Fruit fly (Drosophila melanogaster) Kc167 (cell line): ENCODE measurements around the gene CG4042.

Experiments used
- Sin3A ChIP-seq: fragments of >200 bp; optimal IDR thresholded peaks from 2 replicates; lab custom pipeline; 2018; ENCODE audit warnings: missing external identifiers
- h ChIP-seq: fragments of >200 bp; optimal IDR thresholded peaks from 3 replicates; lab custom pipeline; 2018; ENCODE audit warnings: missing external identifiers
- insv ChIP-seq: fragments of >200 bp; optimal IDR thresholded peaks from 3 replicates; lab custom pipeline; 2018; ENCODE audit warnings: missing external identifiers
- ttk ChIP-seq: sonication (Bioruptor generic); optimal IDR thresholded peaks from 2 replicates; lab custom pipeline; 2017; ENCODE audit warnings: missing external identifiers

DNA sequence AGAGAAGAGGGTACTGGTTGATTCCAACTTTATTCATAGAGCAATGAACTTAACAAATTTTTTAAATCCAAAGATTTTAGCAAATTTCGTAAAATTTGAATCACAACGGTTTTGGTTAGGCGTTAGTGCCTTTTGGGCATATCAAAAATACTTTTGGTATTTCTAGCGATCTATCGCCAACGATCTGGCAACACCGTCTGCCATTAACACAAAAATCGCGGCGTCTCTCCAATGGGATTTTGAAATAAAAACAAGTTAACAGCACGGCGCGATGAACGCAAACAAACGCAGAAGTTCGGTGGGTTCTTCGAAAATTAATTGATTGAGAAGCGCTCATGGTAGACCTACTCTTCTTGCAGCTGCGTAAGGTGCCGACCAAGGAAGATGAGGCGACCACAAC is 28.9 kb upstream of the CG4042 start, which contains the start of gene Spc105R:
- TF ChIP-seq Sin3A (lab: Kevin White, UChicago): no peak
- no peak for TF ChIP-seq h
- TF ChIP-seq ttk (lab: Kevin White, UChicago): no peak
- no peak for TF ChIP-seq insv
